Worm (Caenorhabditis elegans): ENCODE data around the gene M88.4.

M88.4 gene

DNA sequence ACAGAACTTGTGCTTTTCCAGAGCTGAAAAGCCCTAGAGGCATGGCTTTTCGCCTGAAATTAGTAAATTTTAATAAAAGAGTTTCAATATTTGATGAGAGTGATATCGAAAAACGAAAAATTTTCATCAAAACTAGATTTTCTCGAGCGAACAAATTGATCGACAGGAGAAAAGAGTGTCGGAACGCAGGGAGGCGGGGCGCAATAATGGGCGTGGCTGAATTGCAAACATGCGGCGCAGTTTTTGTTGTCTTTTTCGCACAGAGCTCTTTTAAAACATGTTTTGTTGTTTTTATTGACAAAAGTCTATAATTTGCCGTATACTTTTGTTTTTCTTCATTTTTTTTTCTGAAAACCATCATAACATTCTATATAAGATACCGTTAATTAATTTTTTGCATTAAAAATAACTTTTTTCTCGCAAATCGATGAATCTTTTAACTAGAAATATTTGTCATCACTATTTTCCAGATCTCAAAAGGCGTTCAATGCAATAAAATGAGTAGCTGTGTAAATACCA is 29.6 kb downstream of the M88.4 start, which contains the start of the genes sel-5 and wdr-48:
Gene sel-5, minus strand, starts transcription at position 53 of the 519 bp plus-strand sequence.
Gene wdr-48, plus strand, starts transcription at position 469 of the 519 bp plus-strand sequence.
- TF ChIP-seq T26A5.8 (tag; optimal IDR thresholded peaks at IDR 0.05) (no peak), zim-3 (tag; optimal IDR thresholded peaks at IDR 0.05) (no peak), madf-3 (GFP tag; IDR thresholded peaks at IDR 0.05) (no peak), tbx-9 (tag; optimal IDR thresholded peaks at IDR 0.05; ENCODE audit: borderline replicate concordance) (no peak), lin-35 (GFP tag; optimal IDR thresholded peaks at IDR 0.05) (no peak), rcor-1 (GFP tag; IDR thresholded peaks at IDR 0.05) (no peak), akir-1 (GFP tag; optimal IDR thresholded peaks at IDR 0.05) (no peak), nhr-80 (tag; optimal IDR thresholded peaks at IDR 0.05) (peak; percentile 28), D2030.7 (GFP tag; IDR thresholded peaks at IDR 0.05) (no peak), attf-5 (GFP tag; optimal IDR thresholded peaks at IDR 0.05) (peak; percentile 15), cebp-1 (GFP tag; IDR thresholded peaks at IDR 0.05) (no peak), cebp-1 (tag; optimal IDR thresholded peaks at IDR 0.05) (no peak), F23B12.7 (tag; optimal IDR thresholded peaks at IDR 0.05; ENCODE audit: insufficient read depth) (peak; percentile 52), dox-1 (GFP tag; IDR thresholded peaks at IDR 0.05) (no peak), ceh-58 (GFP tag; IDR thresholded peaks at IDR 0.05) (no peak), snpc-4 (GFP tag; optimal IDR thresholded peaks at IDR 0.05) (no peak), snpc-4 (tag; optimal IDR thresholded peaks at IDR 0.05) (peak in 2 of 4 experiments; percentile 22 to 26), ceh-100 (GFP tag; IDR thresholded peaks at IDR 0.05) (no peak), dpff-1 (tag; optimal IDR thresholded peaks at IDR 0.05) (no peak), F10E7.11 (tag; optimal IDR thresholded peaks at IDR 0.05) (no peak), ztf-22 (GFP tag; optimal IDR thresholded peaks at IDR 0.05) (no peak), ztf-18 (tag; optimal IDR thresholded peaks at IDR 0.05) (no peak), rpc-1 (optimal IDR thresholded peaks at IDR 0.05) (no peak), rpc-1 (tag; optimal IDR thresholded peaks at IDR 0.05) (no peak)

- TF ChIP-seq F39B2.1 (GFP tag; IDR thresholded peaks at IDR 0.05) (no peak), Y53F4B.3 (GFP tag; IDR thresholded peaks at IDR 0.05) (no peak), hrde-1 (tag; optimal IDR thresholded peaks at IDR 0.05; ENCODE audit: borderline replicate concordance) (no peak), rec-8 (tag; optimal IDR thresholded peaks at IDR 0.05) (no peak), tbx-9 (tag; optimal IDR thresholded peaks at IDR 0.05; ENCODE audit: borderline replicate concordance) (no peak), tlf-1 (GFP tag; optimal IDR thresholded peaks at IDR 0.05) (no peak), tbp1 (GFP tag; optimal IDR thresholded peaks at IDR 0.05) (no peak), ccch-3 (GFP tag; optimal IDR thresholded peaks at IDR 0.05) (no peak), F57C9.4 (tag; optimal IDR thresholded peaks at IDR 0.05) (no peak), snpc-3.4 (tag; optimal IDR thresholded peaks at IDR 0.05) (no peak), zfh-2 (GFP tag; conservative IDR thresholded peaks at IDR 0.05) (no peak), fkh-3 (tag; optimal IDR thresholded peaks at IDR 0.05) (no peak), mes-4 (tag; optimal IDR thresholded peaks at IDR 0.05) (no peak), F10E7.11 (tag; optimal IDR thresholded peaks at IDR 0.05) (no peak), hsf-1 (GFP tag; IDR thresholded peaks at IDR 0.05) (no peak), attf-5 (GFP tag; optimal IDR thresholded peaks at IDR 0.05) (no peak), pha-4 (tag; optimal IDR thresholded peaks at IDR 0.05) (no peak), efl-1 (GFP tag; optimal IDR thresholded peaks at IDR 0.05) (no peak)
Measured at ce11 chrIII:4581495-4581894, 32.7 kb downstream of the M88.4 start, which contains the start of gene F35G12.12. Gene F35G12.12 (plus strand): TSS chrIII:4581795.

All from whole organism, young adult.